Worm (Caenorhabditis elegans): ENCODE measurements around the gene str-40.
"Not testable (repeated sequence)": the region's sequence is repeated elsewhere in the genome, so short reads cannot be mapped to it uniquely, and the experiment has no call there.

The str-40 gene

ce11 chrV:3102049-3102448, 33.0 kb upstream of the str-40 start, which contains the start of gene Y73C8C.4:
TSS of gene Y73C8C.4 (minus strand) at chrV:3102149.
- TF ChIP-seq C16A3.4, aly-2, egl-27 (tag; optimal IDR thresholded peaks at IDR 0.05): not testable (repeated sequence)

ce11 chrV:3100527-3100926, 31.5 kb upstream of the str-40 start:
- no peak for TF ChIP-seq lin-35 (GFP tag; optimal IDR thresholded peaks at IDR 0.05)
- TF ChIP-seq lin-15B (tag; optimal IDR thresholded peaks at IDR 0.05) = no peak
- TF ChIP-seq nhr-47 (tag; optimal IDR thresholded peaks at IDR 0.05) = no peak
- TF ChIP-seq ceh-63 (GFP tag; optimal IDR thresholded peaks at IDR 0.05) = no peak
- no peak for TF ChIP-seq fkh-4 (tag; optimal IDR thresholded peaks at IDR 0.05; ENCODE audit: borderline replicate concordance)
- no peak for TF ChIP-seq nhr-76 (tag; optimal IDR thresholded peaks at IDR 0.05)
- TF ChIP-seq efl-1 (optimal IDR thresholded peaks at IDR 0.05) = no peak
- TF ChIP-seq efl-1 (GFP tag; optimal IDR thresholded peaks at IDR 0.05 in 1 of 2) = no peak
- no peak for TF ChIP-seq nhr-90 (tag; optimal IDR thresholded peaks at IDR 0.05; ENCODE audit: poor library complexity)
- TF ChIP-seq efl-3 (GFP tag; optimal IDR thresholded peaks at IDR 0.05) = no peak
- TF ChIP-seq alr-1 (tag; optimal IDR thresholded peaks at IDR 0.05; ENCODE audit: borderline replicate concordance) = no peak
- no peak for TF ChIP-seq dsc-1 (tag; optimal IDR thresholded peaks at IDR 0.05)
- no peak for TF ChIP-seq nhr-84 (tag; optimal IDR thresholded peaks at IDR 0.05)
- no peak for TF ChIP-seq ceh-90 (tag; optimal IDR thresholded peaks at IDR 0.05)
- no peak for TF ChIP-seq egl-27 (tag; optimal IDR thresholded peaks at IDR 0.05)
- no peak for TF ChIP-seq sptf-1 (tag; optimal IDR thresholded peaks at IDR 0.05)
- no peak for TF ChIP-seq grh-1 (GFP tag; IDR thresholded peaks at IDR 0.05)
- TF ChIP-seq C16A3.4 (tag; optimal IDR thresholded peaks at IDR 0.05) = no peak
- TF ChIP-seq nhr-71 (tag; optimal IDR thresholded peaks at IDR 0.05) = no peak
- no peak for TF ChIP-seq C04F5.9 (tag; optimal IDR thresholded peaks at IDR 0.05)
- no peak for TF ChIP-seq fkh-8 (tag; optimal IDR thresholded peaks at IDR 0.05)

- TF ChIP-seq lin-15B (tag; optimal IDR thresholded peaks at IDR 0.05) (no peak), pqm-1 (tag; optimal IDR thresholded peaks at IDR 0.05) (no peak), nhr-85 (tag) (peak; percentile 54), pax-3 (tag; optimal IDR thresholded peaks at IDR 0.05) (no peak), mef-2 (tag; optimal IDR thresholded peaks at IDR 0.05) (no peak), nhr-20 (tag; optimal IDR thresholded peaks at IDR 0.05) (peak; percentile 23), dpl-1 (GFP tag; optimal IDR thresholded peaks at IDR 0.05) (peak in 2 of 3 experiments; percentile 6 to 14), efl-1 (optimal IDR thresholded peaks at IDR 0.05) (peak; percentile 39 to 51), efl-1 (GFP tag; optimal IDR thresholded peaks at IDR 0.05 in 1 of 2) (peak in 1 of 2 experiments; percentile 3), egl-27 (tag; optimal IDR thresholded peaks at IDR 0.05) (no peak), mdl-1 (tag; optimal IDR thresholded peaks at IDR 0.05) (no peak), lin-35 (GFP tag; optimal IDR thresholded peaks at IDR 0.05) (peak in 1 of 2 experiments; percentile 17), sptf-1 (tag; optimal IDR thresholded peaks at IDR 0.05) (no peak), nhr-90 (tag; optimal IDR thresholded peaks at IDR 0.05; ENCODE audit: poor library complexity) (no peak), nhr-71 (tag; optimal IDR thresholded peaks at IDR 0.05) (peak; percentile 32), ztf-4 (tag; optimal IDR thresholded peaks at IDR 0.05) (no peak), elt-2 (tag; optimal IDR thresholded peaks at IDR 0.05) (no peak), isw-1 (GFP tag; IDR thresholded peaks at IDR 0.05) (no peak), lsy-2 (tag; optimal IDR thresholded peaks at IDR 0.05) (no peak), sup-37 (GFP tag; optimal IDR thresholded peaks at IDR 0.05) (no peak), mep-1 (tag; optimal IDR thresholded peaks at IDR 0.05) (peak; percentile 8), tlp-1 (tag; optimal IDR thresholded peaks at IDR 0.05) (no peak), elt-3 (tag; optimal IDR thresholded peaks at IDR 0.05) (no peak), aly-2 (tag; optimal IDR thresholded peaks at IDR 0.05) (no peak), sox-4 (tag; optimal IDR thresholded peaks at IDR 0.05) (no peak), nhr-47 (tag; optimal IDR thresholded peaks at IDR 0.05) (no peak), alr-1 (tag; optimal IDR thresholded peaks at IDR 0.05; ENCODE audit: borderline replicate concordance) (no peak), lin-14 (GFP tag; optimal IDR thresholded peaks at IDR 0.05) (no peak), unc-130 (tag; optimal IDR thresholded peaks at IDR 0.05) (no peak), unc-98 (GFP tag; IDR thresholded peaks at IDR 0.05) (no peak), hlh-4 (tag; optimal IDR thresholded peaks at IDR 0.05) (no peak), unc-30 (tag; optimal IDR thresholded peaks at IDR 0.05) (no peak), ceh-82 (tag; optimal IDR thresholded peaks at IDR 0.05) (peak in 1 of 3 experiments; percentile 7), hlh-17 (GFP tag; optimal IDR thresholded peaks at IDR 0.05; ENCODE audit: borderline replicate concordance) (no peak), nhr-19 (GFP tag; conservative IDR thresholded peaks at IDR 0.05) (no peak; the same call in 1 of the 2 replicates), xbp-1 (tag; optimal IDR thresholded peaks at IDR 0.05) (no peak)
Observed at ce11 chrV:3094351-3094750, 25.4 kb upstream of the str-40 start, which contains the start of gene cyp-33C9. TSS of gene cyp-33C9 (minus strand) at chrV:3094561.

Data from whole organism, L1 larva.